Fruit fly (Drosophila melanogaster): ENCODE results near the gene Atg1.

Atg1 gene

dm6 chr3L:12798795-12799311, 6.1 kb downstream of the Atg1 start (continued):
- peak; percentile 15 for TF ChIP-seq CG18476 (GFP tag; optimal IDR thresholded peaks at IDR 0.05)
- peak; percentile 35 for TF ChIP-seq grn (GFP tag; optimal IDR thresholded peaks at IDR 0.05)
- TF ChIP-seq Doc3 (GFP tag; IDR thresholded peaks at IDR 0.05; ENCODE audit: partially characterized antibody) = no peak
- TF ChIP-seq lola (GFP tag; optimal IDR thresholded peaks at IDR 0.05) = peak in 1 of 3 experiments; percentile 16
- peak; percentile 43; the same call in 1 of the 2 replicates for TF ChIP-seq Xrp1 (GFP tag; IDR thresholded peaks at IDR 0.05)
- no peak for TF ChIP-seq scrt (GFP tag; optimal IDR thresholded peaks at IDR 0.05)
- peak; percentile 35 for TF ChIP-seq CG18262 (tag; optimal IDR thresholded peaks at IDR 0.05)
- peak; percentile 16 for TF ChIP-seq dmrt99B (tag; optimal IDR thresholded peaks at IDR 0.05)
- no peak for TF ChIP-seq Lim3 (GFP tag; IDR thresholded peaks at IDR 0.05)
- TF ChIP-seq E2f1 (GFP tag; IDR thresholded peaks at IDR 0.05) = no peak
- TF ChIP-seq CG2678 (tag; optimal IDR thresholded peaks at IDR 0.05) = peak; percentile 32
- peak in 1 of 2 experiments; percentile 16 for TF ChIP-seq Hr78 (GFP tag; optimal IDR thresholded peaks at IDR 0.05)
- peak; percentile 20; the same call in 1 of the 2 replicates for TF ChIP-seq chm (GFP tag; IDR thresholded peaks at IDR 0.05)
- no peak for TF ChIP-seq CG7928 (GFP tag; optimal IDR thresholded peaks at IDR 0.05)
- TF ChIP-seq ci (GFP tag; IDR thresholded peaks at IDR 0.05) = 0 out of 3 replicates have a peak, but pooled peaks have one; percentile 35
- peak; percentile 10 for TF ChIP-seq CG11504 (tag; optimal IDR thresholded peaks at IDR 0.05)
- peak; percentile 25 for TF ChIP-seq MTF-1 (GFP tag; optimal IDR thresholded peaks at IDR 0.05; ENCODE audit: borderline replicate concordance)
- TF ChIP-seq gem (tag; optimal IDR thresholded peaks at IDR 0.05) = peak; percentile 41
- TF ChIP-seq CG12219 (GFP tag; optimal IDR thresholded peaks at IDR 0.05) = peak; percentile 12
- no peak for TF ChIP-seq ara (GFP tag; IDR thresholded peaks at IDR 0.05)
- peak; percentile 6 for TF ChIP-seq CG12071 (GFP tag; optimal IDR thresholded peaks at IDR 0.05)
- peak; percentile 51 for TF ChIP-seq CG18599 (GFP tag; optimal IDR thresholded peaks at IDR 0.05)
- TF ChIP-seq Sox100B (GFP tag; optimal IDR thresholded peaks at IDR 0.05) = peak; percentile 35
- peak; percentile 87 for TF ChIP-seq D19B (GFP tag; optimal IDR thresholded peaks at IDR 0.05)
- TF ChIP-seq CG11560 (tag; IDR thresholded peaks at IDR 0.05) = no peak
- peak; percentile 62 for TF ChIP-seq ATbp (GFP tag; optimal IDR thresholded peaks at IDR 0.05)
- peak in 1 of 2 experiments; percentile 18 for TF ChIP-seq Hr51 (GFP tag; optimal IDR thresholded peaks at IDR 0.05)
- peak; percentile 10 for TF ChIP-seq Hsf (GFP tag; optimal IDR thresholded peaks at IDR 0.05)
- peak; percentile 16 for TF ChIP-seq HLH54F (GFP tag; optimal IDR thresholded peaks at IDR 0.05)
- TF ChIP-seq CG1603 (tag; optimal IDR thresholded peaks at IDR 0.05) = peak; percentile 5
- TF ChIP-seq fd96Cb (tag; optimal IDR thresholded peaks at IDR 0.05) = peak; percentile 1
- TF ChIP-seq sug (tag; optimal IDR thresholded peaks at IDR 0.05) = peak; percentile 22
- peak; percentile 20 for TF ChIP-seq grau (tag; optimal IDR thresholded peaks at IDR 0.05)
- TF ChIP-seq CrebB (tag; optimal IDR thresholded peaks at IDR 0.05) = peak; percentile 33
- peak in 1 of 2 experiments; percentile 67 for TF ChIP-seq eve (GFP tag; optimal IDR thresholded peaks at IDR 0.05)
- peak; percentile 55 for TF ChIP-seq Blimp-1 (GFP tag; optimal IDR thresholded peaks at IDR 0.05)
- TF ChIP-seq jumu (GFP tag; optimal IDR thresholded peaks at IDR 0.05) = peak; percentile 12
- no peak for TF ChIP-seq CG12744 (GFP tag; optimal IDR thresholded peaks at IDR 0.05)
- no peak for TF ChIP-seq CG4707 (GFP tag; optimal IDR thresholded peaks at IDR 0.05)
- TF ChIP-seq nom (GFP tag; optimal IDR thresholded peaks at IDR 0.05) = peak; percentile 40

Measured in whole organism, embryonic.